Worm (Caenorhabditis elegans) whole organism, midembryonic: ENCODE results near the gene cyp-14A3.

ENCODE experiments used
- cog-1 ChIP-seq: sonication (generic microtip); optimal IDR thresholded peaks from 2 replicates; lab custom pipeline; 2016; ENCODE audit warnings: missing genetic modification characterization, missing compliant biosample characterization
- flt-1 ChIP-seq: fragments of 200-800 bp; sonication (Bioruptor generic); IDR thresholded peaks from 2 replicates; pipeline ENCODE4 v1.3.6; 2022; ENCODE audit warnings: missing genetic modification characterization, missing compliant biosample characterization
- med-1 ChIP-seq: sonication (generic microtip); optimal IDR thresholded peaks from 2 replicates; lab custom pipeline; 2017; ENCODE audit warnings: missing genetic modification characterization, mild to moderate bottlenecking, missing compliant biosample characterization, antibody characterized with exemption, missing genetic modification reagents; ENCODE audit not compliant: insufficient read depth

- TF ChIP-seq cog-1 (tag; lab: Kevin White, UChicago) (no peak), flt-1 (GFP tag; lab: Robert Waterston, UW) (peak; percentile 53; the same call in 1 of the 2 replicates), med-1 (no peak)
These were observed 9.5 kb upstream of the cyp-14A3 start for ce11 chrX:13283462-13283861.
